Fruit fly (Drosophila melanogaster): Measurements from ENCODE around the gene Cp16.

dm6 chr3L:8726317-8726841 is 5.4 kb upstream of the Cp16 start, which contains the start of gene Cp18:
- TF ChIP-seq CG8478 (optimal IDR thresholded peaks at IDR 0.05) (no peak), CTCF (optimal IDR thresholded peaks at IDR 0.05) (no peak)
